Worm (Caenorhabditis elegans) whole organism, early embryonic: ENCODE data around the gene cul-2.

ENCODE experiments used
- B0310.2 ChIP-seq: sonication (generic microtip); optimal IDR thresholded peaks from 2 replicates; lab custom pipeline; 2016; ENCODE audit warnings: mild to moderate bottlenecking, missing genetic modification characterization, missing compliant biosample characterization
- F13C5.2 ChIP-seq: sonication (generic microtip); optimal IDR thresholded peaks from 2 replicates; lab custom pipeline; 2017; ENCODE audit warnings: mild to moderate bottlenecking, missing genetic modification characterization, inconsistent platforms, missing compliant biosample characterization
- aly-1 ChIP-seq: sonication (generic microtip); optimal IDR thresholded peaks from 2 replicates; lab custom pipeline; 2016; ENCODE audit warnings: missing genetic modification characterization, missing compliant biosample characterization
- ama-1 ChIP-seq: fragments of 150-350 bp; optimal IDR thresholded peaks from 2 replicates; lab custom pipeline; 2014
- ceh-13 ChIP-seq: fragments of 200-800 bp; sonication (Bioruptor generic); optimal IDR thresholded peaks from 2 replicates; lab custom pipeline; 2018; ENCODE audit warnings: mild to moderate bottlenecking, missing genetic modification characterization, missing compliant biosample characterization
- ceh-36 ChIP-seq: sonication (generic microtip); optimal IDR thresholded peaks from 2 replicates; lab custom pipeline; 2016; ENCODE audit warnings: missing genetic modification characterization, inconsistent platforms, missing compliant biosample characterization
- ets-7 ChIP-seq: sonication (generic microtip); optimal IDR thresholded peaks from 2 replicates; lab custom pipeline; 2016; ENCODE audit warnings: missing genotype, missing genetic modification characterization, missing compliant biosample characterization
- flt-1 ChIP-seq: fragments of 200-800 bp; sonication (Bioruptor generic); IDR thresholded peaks from 2 replicates; pipeline ENCODE4 v1.3.6; 2022; ENCODE audit warnings: missing genetic modification characterization, missing compliant biosample characterization
- hmbx-1 ChIP-seq: sonication (generic microtip); optimal IDR thresholded peaks from 2 replicates; lab custom pipeline; 2016; ENCODE audit warnings: mild to moderate bottlenecking, missing genetic modification characterization, missing compliant biosample characterization
- hmg-4 ChIP-seq: fragments of 200-800 bp; sonication (Bioruptor generic); optimal IDR thresholded peaks from 2 replicates; lab custom pipeline; 2018; ENCODE audit warnings: mild to moderate bottlenecking, missing genetic modification characterization, missing compliant biosample characterization
- hnd-1 ChIP-seq: sonication (generic microtip); optimal IDR thresholded peaks from 2 replicates; lab custom pipeline; 2016; ENCODE audit warnings: missing genetic modification characterization, missing compliant biosample characterization
- pes-1 ChIP-seq: fragments of 200-800 bp; sonication (Bioruptor generic); IDR thresholded peaks from 2 replicates; pipeline ENCODE4 v1.3.6; 2022; ENCODE audit warnings: missing genetic modification reagents, missing genetic modification characterization, missing compliant biosample characterization
- scrt-1 ChIP-seq: fragments of 200-800 bp; sonication (Bioruptor generic); IDR thresholded peaks from 2 replicates; pipeline ENCODE4 v1.3.6; 2022; ENCODE audit warnings: missing genetic modification characterization, missing compliant biosample characterization
- sea-1 ChIP-seq: fragments of 200-800 bp; sonication (Bioruptor generic); conservative IDR thresholded peaks from 2 replicates; pipeline ENCODE4 v1.3.6; 2022; ENCODE audit warnings: missing genetic modification characterization, missing compliant biosample characterization
- tbx-11 ChIP-seq: fragments of 200-800 bp; sonication (Bioruptor generic); IDR thresholded peaks from 2 replicates; pipeline ENCODE4 v1.3.6; 2022; ENCODE audit warnings: missing genetic modification characterization, missing compliant biosample characterization
- tbx-37 ChIP-seq: fragments of 200-800 bp; sonication (Bioruptor generic); conservative IDR thresholded peaks from 2 replicates; pipeline ENCODE4 v1.3.6; 2022; ENCODE audit warnings: missing genetic modification reagents, missing genetic modification characterization, missing compliant biosample characterization
- tra-4 ChIP-seq: sonication (generic microtip); optimal IDR thresholded peaks from 2 replicates; lab custom pipeline; 2017; ENCODE audit warnings: missing genetic modification characterization, missing compliant biosample characterization

Gene cul-2

ce11 chrIII:13644279-13644678 lies 42.8 kb upstream of the cul-2 start:
- TF ChIP-seq ets-7 (tag; lab: Kevin White, UChicago) (no peak), ceh-36 (tag; lab: Kevin White, UChicago) (no peak), tra-4 (tag; lab: Kevin White, UChicago) (no peak), ceh-13 (GFP tag; lab: Kevin White, UChicago) (no peak), hmbx-1 (tag; lab: Kevin White, UChicago) (no peak), aly-1 (tag; lab: Kevin White, UChicago) (peak; percentile 7), tbx-11 (GFP tag; lab: Robert Waterston, UW) (no peak), tbx-37 (no peak)

- no peak for TF ChIP-seq hmbx-1 (tag; lab: Kevin White, UChicago)
- 0 out of 2 replicates have a peak, but pooled peaks have one; percentile 7 for TF ChIP-seq scrt-1 (GFP tag; lab: Robert Waterston, UW)
These were observed 41.1 kb upstream of the cul-2 start for ce11 chrIII:13645885-13646488.

- TF ChIP-seq tbx-11 (GFP tag; lab: Robert Waterston, UW) = 0 out of 2 replicates have a peak, but pooled peaks have one; percentile 22
- TF ChIP-seq hmbx-1 (tag; lab: Kevin White, UChicago) = no peak
These were observed 38.5 kb upstream of the cul-2 start for ce11 chrIII:13648540-13648939.

DNA sequence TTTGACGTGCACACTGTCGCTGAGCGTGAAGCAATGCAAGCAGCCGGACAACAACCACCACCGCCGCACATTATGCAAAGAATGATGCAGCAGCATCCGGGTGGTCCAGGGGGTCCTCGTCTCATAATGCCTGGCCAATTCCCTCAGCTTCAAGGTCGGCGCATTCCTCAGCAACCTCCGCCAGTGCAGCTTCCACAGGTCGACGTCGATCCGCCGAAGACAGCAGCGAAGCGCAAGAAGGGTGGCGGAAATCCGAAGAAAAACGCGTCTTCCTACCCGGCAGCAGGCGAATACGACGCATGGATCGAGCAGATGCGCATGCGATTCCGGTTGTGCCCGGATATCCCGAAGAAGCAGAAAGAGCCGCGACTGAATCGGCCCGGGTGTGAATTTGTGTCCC lies 35.7 kb upstream of the cul-2 start:
- TF ChIP-seq aly-1 (tag; lab: Kevin White, UChicago) (peak; percentile 39), flt-1 (GFP tag; lab: Robert Waterston, UW) (no peak)

ce11 chrIII:13652010-13652409 lies 35.1 kb upstream of the cul-2 start:
- TF ChIP-seq ceh-13 (GFP tag; lab: Kevin White, UChicago) (no peak), hnd-1 (tag; lab: Kevin White, UChicago) (no peak), flt-1 (GFP tag; lab: Robert Waterston, UW) (no peak), ama-1 (lab: Kevin White, UChicago) (no peak), hmg-4 (GFP tag; lab: Kevin White, UChicago) (no peak), tra-4 (tag; lab: Kevin White, UChicago) (no peak), pes-1 (GFP tag; lab: Robert Waterston, UW) (no peak), hmbx-1 (tag; lab: Kevin White, UChicago) (no peak), B0310.2 (no peak), scrt-1 (GFP tag; lab: Robert Waterston, UW) (no peak), ets-7 (tag; lab: Kevin White, UChicago) (no peak), ceh-36 (tag; lab: Kevin White, UChicago) (no peak), tbx-11 (GFP tag; lab: Robert Waterston, UW) (no peak)

- TF ChIP-seq B0310.2 (no peak), flt-1 (GFP tag; lab: Robert Waterston, UW) (no peak), hmg-4 (GFP tag; lab: Kevin White, UChicago) (no peak), ceh-13 (GFP tag; lab: Kevin White, UChicago) (no peak), F13C5.2 (no peak), ets-7 (tag; lab: Kevin White, UChicago) (no peak), pes-1 (GFP tag; lab: Robert Waterston, UW) (no peak), hnd-1 (tag; lab: Kevin White, UChicago) (no peak), hmbx-1 (tag; lab: Kevin White, UChicago) (no peak), scrt-1 (GFP tag; lab: Robert Waterston, UW) (no peak), sea-1 (GFP tag; lab: Robert Waterston, UW) (no peak), ama-1 (lab: Kevin White, UChicago) (no peak), tra-4 (tag; lab: Kevin White, UChicago) (no peak), tbx-37 (no peak), aly-1 (tag; lab: Kevin White, UChicago) (no peak), ceh-36 (tag; lab: Kevin White, UChicago) (no peak), tbx-11 (GFP tag; lab: Robert Waterston, UW) (no peak)
These were observed 34.4 kb upstream of the cul-2 start for ce11 chrIII:13652708-13653107.

DNA sequence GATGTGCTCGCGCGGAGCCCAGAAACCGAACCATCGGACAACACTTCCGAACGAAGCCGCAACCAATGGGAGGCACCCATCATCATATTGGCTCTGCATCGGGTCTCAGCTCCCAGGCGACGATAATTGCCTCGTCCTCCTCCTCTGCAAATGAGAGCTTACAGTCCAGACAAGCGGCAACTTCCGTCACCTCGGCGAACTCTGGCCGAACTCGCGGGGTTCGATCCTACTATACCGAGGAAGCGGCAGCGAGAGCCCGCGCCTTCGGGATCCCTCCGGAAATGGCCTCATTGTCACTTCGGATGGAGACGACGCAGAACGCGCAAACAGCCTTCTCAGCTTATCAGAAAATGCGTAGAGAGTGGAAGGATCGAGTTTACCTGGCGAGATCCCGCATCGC lies 32.1 kb upstream of the cul-2 start:
- peak; percentile 14 for TF ChIP-seq hmg-4 (GFP tag; lab: Kevin White, UChicago)
- TF ChIP-seq B0310.2 = no peak

ce11 chrIII:13656680-13657079 lies 30.4 kb upstream of the cul-2 start:
- no peak for TF ChIP-seq B0310.2
- no peak for TF ChIP-seq ama-1 (lab: Kevin White, UChicago)
- TF ChIP-seq scrt-1 (GFP tag; lab: Robert Waterston, UW) = no peak
- TF ChIP-seq sea-1 (GFP tag; lab: Robert Waterston, UW) = no peak
- TF ChIP-seq aly-1 (tag; lab: Kevin White, UChicago) = no peak
- no peak for TF ChIP-seq hmg-4 (GFP tag; lab: Kevin White, UChicago)
- TF ChIP-seq flt-1 (GFP tag; lab: Robert Waterston, UW) = no peak
- TF ChIP-seq tbx-37 = no peak
- TF ChIP-seq ceh-13 (GFP tag; lab: Kevin White, UChicago) = no peak
- TF ChIP-seq F13C5.2 = no peak
- TF ChIP-seq pes-1 (GFP tag; lab: Robert Waterston, UW) = no peak
- no peak for TF ChIP-seq ceh-36 (tag; lab: Kevin White, UChicago)
- no peak for TF ChIP-seq hnd-1 (tag; lab: Kevin White, UChicago)
- TF ChIP-seq tra-4 (tag; lab: Kevin White, UChicago) = no peak
- TF ChIP-seq hmbx-1 (tag; lab: Kevin White, UChicago) = no peak
- TF ChIP-seq ets-7 (tag; lab: Kevin White, UChicago) = no peak
- no peak for TF ChIP-seq tbx-11 (GFP tag; lab: Robert Waterston, UW)
